Fruit fly (Drosophila melanogaster) whole organism, embryonic: ENCODE results near the gene ABCB7.

Experiments
- BEAF-32 ChIP-seq: fragments of 200-800 bp; sonication (Bioruptor generic); optimal IDR thresholded peaks from 3 replicates; lab custom pipeline; 2017; ENCODE audit warnings: missing biosample characterization, missing genetic modification characterization, mild to moderate bottlenecking, moderate library complexity, missing genetic modification reagents
- Bgb ChIP-seq: fragments of 200-800 bp; sonication (Bioruptor generic); IDR thresholded peaks from 2 replicates; pipeline ENCODE4 v1.3.6; 2022; ENCODE audit warnings: missing biosample characterization, missing genetic modification characterization; ENCODE audit not compliant: partially characterized antibody
- CG10267 ChIP-seq: fragments of 200-800 bp; sonication (Bioruptor generic); optimal IDR thresholded peaks from 2 replicates; lab custom pipeline; 2018; ENCODE audit warnings: missing biosample characterization, mild to moderate bottlenecking, missing genetic modification characterization, moderate library complexity
- CG11504 ChIP-seq: fragments of 200-800 bp; sonication (Bioruptor generic); optimal IDR thresholded peaks from 3 replicates; lab custom pipeline; 2019; ENCODE audit warnings: missing biosample characterization, mild to moderate bottlenecking, missing genetic modification characterization, moderate library complexity
- CG12659 ChIP-seq: fragments of 200-800 bp; sonication (Bioruptor generic); optimal IDR thresholded peaks from 3 replicates; lab custom pipeline; 2017; ENCODE audit warnings: mild to moderate bottlenecking, missing biosample characterization, missing genetic modification reagents, missing genetic modification characterization
- CG13287 ChIP-seq: fragments of 200-800 bp; sonication (Bioruptor generic); IDR thresholded peaks from 2 replicates; pipeline ENCODE4 v1.3.6; 2022; ENCODE audit warnings: missing biosample characterization, missing genetic modification characterization; ENCODE audit not compliant: partially characterized antibody
- CG14710 ChIP-seq: fragments of 200-800 bp; sonication (Bioruptor generic); optimal IDR thresholded peaks from 3 replicates; lab custom pipeline; 2019; ENCODE audit warnings: missing biosample characterization, mild to moderate bottlenecking, missing genetic modification characterization, moderate library complexity
- CG15514 ChIP-seq: fragments of 200-800 bp; sonication (Bioruptor generic); optimal IDR thresholded peaks from 3 replicates; lab custom pipeline; 2017; ENCODE audit warnings: missing biosample characterization, missing genetic modification characterization, mild to moderate bottlenecking, moderate library complexity, missing genetic modification reagents
- CG17829 ChIP-seq: fragments of 200-800 bp; optimal IDR thresholded peaks from 2 replicates; lab custom pipeline; 2019; ENCODE audit warnings: missing biosample characterization, mild to moderate bottlenecking, missing genetic modification characterization, moderate library complexity
- CG2116 ChIP-seq: fragments of 200-800 bp; sonication (Bioruptor generic); optimal IDR thresholded peaks from 3 replicates; lab custom pipeline; 2018; ENCODE audit warnings: missing biosample characterization, mild to moderate bottlenecking, missing genetic modification characterization
- CG2120 ChIP-seq: fragments of 200-800 bp; sonication (Bioruptor generic); optimal IDR thresholded peaks from 3 replicates; lab custom pipeline; 2016; ENCODE audit warnings: missing biosample characterization, missing genetic modification characterization
- CG34224 ChIP-seq: fragments of 200-800 bp; sonication (Bioruptor generic); IDR thresholded peaks from 3 replicates; pipeline ENCODE4 v1.3.6; 2022; ENCODE audit warnings: missing biosample characterization, missing genetic modification characterization; ENCODE audit not compliant: partially characterized antibody
- CG3838 ChIP-seq: fragments of 200-800 bp; sonication (Bioruptor generic); optimal IDR thresholded peaks from 3 replicates; lab custom pipeline; 2016; ENCODE audit warnings: missing biosample characterization, missing genetic modification characterization
- CG3847 ChIP-seq: fragments of 200-800 bp; sonication (Bioruptor generic); IDR thresholded peaks from 2 replicates; pipeline ENCODE4 v1.3.6; 2022; ENCODE audit warnings: missing biosample characterization, missing genetic modification characterization
- CG4617 ChIP-seq: fragments of 200-800 bp; sonication (Bioruptor generic); optimal IDR thresholded peaks from 3 replicates; lab custom pipeline; 2016; ENCODE audit warnings: missing biosample characterization, missing genetic modification characterization, borderline replicate concordance
- CG8924 ChIP-seq: fragments of 200-800 bp; optimal IDR thresholded peaks from 3 replicates; lab custom pipeline; 2019; ENCODE audit warnings: missing biosample characterization, mild to moderate bottlenecking, missing genetic modification characterization, moderate library complexity
- CG9437 ChIP-seq: fragments of 200-800 bp; sonication (Bioruptor generic); optimal IDR thresholded peaks from 2 replicates; lab custom pipeline; 2018; ENCODE audit warnings: missing biosample characterization, mild to moderate bottlenecking, missing genetic modification characterization
- Dfd ChIP-seq, 2 experiments: fragments of >200 bp; optimal IDR thresholded peaks; 2 replicates each; lab custom pipeline; 2017; ENCODE audit warnings: missing biosample characterization in 2 of 2, missing genetic modification characterization in 2 of 2
- Drgx ChIP-seq: fragments of 200-800 bp; sonication (Bioruptor generic); IDR thresholded peaks from 2 replicates; pipeline ENCODE4 v1.3.6; 2022; ENCODE audit warnings: missing biosample characterization, missing genetic modification characterization
- E2f2 ChIP-seq: fragments of 200-800 bp; sonication (Bioruptor generic); IDR thresholded peaks from 2 replicates; pipeline ENCODE4 v1.3.6; 2022; ENCODE audit warnings: missing biosample characterization, missing genetic modification characterization
- Fer1 ChIP-seq: fragments of 200-800 bp; sonication (Bioruptor generic); optimal IDR thresholded peaks from 2 replicates; lab custom pipeline; 2017; ENCODE audit warnings: missing biosample characterization, mild to moderate bottlenecking, missing genetic modification characterization
- HLH3B ChIP-seq: fragments of 200-800 bp; sonication (Bioruptor generic); IDR thresholded peaks from 2 replicates; pipeline ENCODE4 v1.3.6; 2022; ENCODE audit warnings: missing biosample characterization, missing genetic modification characterization
- MBD-R2 ChIP-seq: fragments of 200-800 bp; sonication (Bioruptor generic); IDR thresholded peaks from 2 replicates; pipeline ENCODE4 v1.3.6; 2022; ENCODE audit warnings: missing biosample characterization, missing genetic modification characterization
- MESR4 ChIP-seq: fragments of 200-800 bp; sonication (Bioruptor generic); optimal IDR thresholded peaks from 2 replicates; lab custom pipeline; 2018; ENCODE audit warnings: missing biosample characterization, mild to moderate bottlenecking, missing genetic modification characterization, moderate library complexity
- Med ChIP-seq: fragments of 200-800 bp; sonication (Bioruptor generic); peaks from one replicate; lab custom pipeline; 2016; ENCODE audit warnings: missing biosample characterization, missing genetic modification characterization, mild to moderate bottlenecking, inconsistent platforms, moderate library complexity
- Myb ChIP-seq: fragments of 200-800 bp; sonication (Bioruptor generic); optimal IDR thresholded peaks from 2 replicates; lab custom pipeline; 2016; ENCODE audit warnings: missing biosample characterization, missing genetic modification characterization
- Nf-YC ChIP-seq: fragments of 200-800 bp; optimal IDR thresholded peaks from 3 replicates; lab custom pipeline; 2019; ENCODE audit warnings: missing biosample characterization, mild to moderate bottlenecking, missing genetic modification characterization, moderate library complexity
- Opbp ChIP-seq: fragments of 200-800 bp; sonication (Bioruptor generic); IDR thresholded peaks from 3 replicates; pipeline ENCODE4 v1.3.6; 2022; ENCODE audit warnings: missing biosample characterization, missing genetic modification characterization; ENCODE audit not compliant: partially characterized antibody
- Scr ChIP-seq: fragments of 200-800 bp; sonication (Bioruptor generic); IDR thresholded peaks from 2 replicates; pipeline ENCODE4 v1.3.6; 2022; ENCODE audit warnings: missing biosample characterization, missing genetic modification characterization; ENCODE audit not compliant: partially characterized antibody
- Sry-β ChIP-seq: fragments of 200-800 bp; sonication (Bioruptor generic); optimal IDR thresholded peaks from 2 replicates; lab custom pipeline; 2018; ENCODE audit warnings: missing biosample characterization, mild to moderate bottlenecking, missing genetic modification characterization, moderate library complexity
- YL-1 ChIP-seq: fragments of 200-800 bp; sonication (Bioruptor generic); optimal IDR thresholded peaks from 3 replicates; lab custom pipeline; 2017; ENCODE audit warnings: missing biosample characterization, mild to moderate bottlenecking, missing genetic modification characterization
- amos ChIP-seq: fragments of 200-800 bp; sonication (Bioruptor generic); IDR thresholded peaks from 2 replicates; pipeline ENCODE4 v1.3.6; 2022; ENCODE audit warnings: missing biosample characterization, missing genetic modification characterization; ENCODE audit not compliant: partially characterized antibody
- bbx ChIP-seq: fragments of 200-800 bp; sonication (Bioruptor generic); IDR thresholded peaks from 2 replicates; pipeline ENCODE4 v1.3.6; 2022; ENCODE audit warnings: missing biosample characterization, missing genetic modification characterization; ENCODE audit not compliant: partially characterized antibody
- chinmo ChIP-seq: fragments of 200-800 bp; sonication (Bioruptor generic); IDR thresholded peaks from 4 replicates; pipeline ENCODE4 v1.3.6; 2022; ENCODE audit warnings: missing biosample characterization, missing genetic modification characterization; ENCODE audit not compliant: partially characterized antibody
- gfzf ChIP-seq: fragments of 200-800 bp; sonication (Bioruptor generic); optimal IDR thresholded peaks from 2 replicates; lab custom pipeline; 2016; ENCODE audit warnings: missing biosample characterization, mild to moderate bottlenecking, missing genetic modification characterization, moderate library complexity
- hbn ChIP-seq: fragments of 200-800 bp; sonication (Bioruptor generic); IDR thresholded peaks from 2 replicates; pipeline ENCODE4 v1.3.6; 2022; ENCODE audit warnings: missing biosample characterization, missing genetic modification characterization; ENCODE audit not compliant: partially characterized antibody
- hkb ChIP-seq, 2 experiments: fragments of 200-800 bp in 1 of 2; fragments of >200 bp in 1 of 2; sonication (Bioruptor generic) in 1 of 2; IDR thresholded peaks in 1 of 2; optimal IDR thresholded peaks in 1 of 2; 2 replicates each; pipeline versions ENCODE4 v1.3.6 to Lab custom; 2017 to 2022; ENCODE audit warnings: missing biosample characterization in 1 of 2, missing genetic modification characterization in 1 of 2
- knrl ChIP-seq: fragments of 200-800 bp; sonication (Bioruptor generic); IDR thresholded peaks from 3 replicates; pipeline ENCODE4 v1.3.6; 2022; ENCODE audit warnings: missing biosample characterization, missing genetic modification characterization; ENCODE audit not compliant: partially characterized antibody
- lbe ChIP-seq: fragments of 200-800 bp; sonication (Bioruptor generic); optimal IDR thresholded peaks from 2 replicates; lab custom pipeline; 2016; ENCODE audit warnings: missing biosample characterization, mild to moderate bottlenecking, missing genetic modification characterization
- lmd ChIP-seq: fragments of 200-800 bp; sonication (Bioruptor generic); IDR thresholded peaks from 2 replicates; pipeline ENCODE4 v1.3.6; 2022; ENCODE audit warnings: missing biosample characterization, missing genetic modification characterization
- nmo ChIP-seq: fragments of 200-800 bp; sonication (Bioruptor generic); optimal IDR thresholded peaks from 2 replicates; lab custom pipeline; 2018; ENCODE audit warnings: missing biosample characterization, mild to moderate bottlenecking, missing genetic modification characterization, moderate library complexity
- sna ChIP-seq: fragments of 200-800 bp; sonication (Bioruptor generic); IDR thresholded peaks from 2 replicates; pipeline ENCODE4 v1.3.6; 2022; ENCODE audit warnings: missing biosample characterization, missing genetic modification characterization; ENCODE audit not compliant: partially characterized antibody
- stwl ChIP-seq: fragments of 200-800 bp; sonication (Bioruptor generic); optimal IDR thresholded peaks from 3 replicates; lab custom pipeline; 2018; ENCODE audit warnings: missing biosample characterization, mild to moderate bottlenecking, missing genetic modification characterization, moderate library complexity
- twi ChIP-seq: fragments of 200-800 bp; optimal IDR thresholded peaks from 2 replicates; lab custom pipeline; 2019; ENCODE audit warnings: missing biosample characterization, mild to moderate bottlenecking, missing genetic modification characterization, moderate library complexity
- unc-4 ChIP-seq: fragments of 200-800 bp; sonication (Bioruptor generic); IDR thresholded peaks from 2 replicates; pipeline ENCODE4 v1.3.6; 2022; ENCODE audit warnings: missing biosample characterization, missing genetic modification characterization; ENCODE audit not compliant: partially characterized antibody
- zen2 ChIP-seq: fragments of 200-800 bp; sonication (Bioruptor generic); IDR thresholded peaks from 3 replicates; pipeline ENCODE4 v1.3.6; 2022; ENCODE audit warnings: missing biosample characterization, missing genetic modification characterization; ENCODE audit not compliant: partially characterized antibody

The ABCB7 gene

dm6 chr3L:1664876-1665275 lies 46.7 kb downstream of the ABCB7 start, which contains the start of the genes Srrm234 and CG7974 (continued):
- TF ChIP-seq MBD-R2 (GFP tag; lab: Robert Waterston, UW) (peak; percentile 93), Bgb (GFP tag; lab: Robert Waterston, UW) (peak; percentile 38; the same call in 1 of the 2 replicates), zen2 (no peak), stwl (tag; lab: Kevin White, UChicago) (peak; percentile 96), CG3847 (GFP tag; lab: Robert Waterston, UW) (0 out of 2 replicates have a peak, but pooled peaks have one; percentile 22), Nf-YC (tag; lab: Kevin White, UChicago) (peak; percentile 13), YL-1 (GFP tag; lab: Kevin White, UChicago) (peak; percentile 66), lbe (GFP tag; lab: Kevin White, UChicago) (peak; percentile 31), CG10267 (tag; lab: Kevin White, UChicago) (peak; percentile 37), BEAF-32 (GFP tag; lab: Kevin White, UChicago) (peak; percentile 18), CG13287 (GFP tag; lab: Robert Waterston, UW) (peak; percentile 69), CG8924 (tag; lab: Kevin White, UChicago) (peak; percentile 9), lmd (GFP tag; lab: Robert Waterston, UW) (no peak), CG4617 (GFP tag; lab: Kevin White, UChicago) (peak; percentile 78), Drgx (no peak), Sry-β (GFP tag; lab: Kevin White, UChicago) (peak; percentile 50), chinmo (0 out of 4 replicates have a peak, but pooled peaks have one; percentile 5), Myb (GFP tag; lab: Kevin White, UChicago) (peak; percentile 7), CG15514 (GFP tag; lab: Kevin White, UChicago) (peak; percentile 93), hbn (GFP tag; lab: Robert Waterston, UW) (peak; percentile 49), CG12659 (GFP tag; lab: Kevin White, UChicago) (peak; percentile 38), twi (tag; lab: Kevin White, UChicago) (no peak), HLH3B (no peak), CG2116 (GFP tag; lab: Kevin White, UChicago) (peak; percentile 18), unc-4 (GFP tag; lab: Robert Waterston, UW) (0 out of 2 replicates have a peak, but pooled peaks have one; percentile 19), Med (GFP tag; lab: Kevin White, UChicago) (peak; percentile 78), CG2120 (no peak), nmo (GFP tag; lab: Kevin White, UChicago) (peak; percentile 10), CG34224 (peak; percentile 36; the same call in 1 of the 3 replicates), MESR4 (GFP tag; lab: Kevin White, UChicago) (peak; percentile 84), sna (GFP tag; lab: Robert Waterston, UW) (peak; percentile 39; the same call in 1 of the 2 replicates), hkb (optimal IDR thresholded peaks at IDR 0.05; lab: Kevin White, UChicago) (no peak), hkb (GFP tag; IDR thresholded peaks at IDR 0.05; lab: Robert Waterston, UW) (0 out of 2 replicates have a peak, but pooled peaks have one; percentile 25), CG3838 (GFP tag; lab: Kevin White, UChicago) (no peak), CG9437 (GFP tag; lab: Kevin White, UChicago) (peak; percentile 83), CG11504 (no peak), CG17829 (peak; percentile 27), CG14710 (tag; lab: Kevin White, UChicago) (peak; percentile 49), E2f2 (GFP tag; lab: Robert Waterston, UW) (peak; percentile 55), Scr (GFP tag; lab: Robert Waterston, UW) (peak; percentile 34; the same call in 1 of the 2 replicates), gfzf (GFP tag; lab: Kevin White, UChicago) (peak; percentile 88), Fer1 (GFP tag; lab: Kevin White, UChicago) (peak; percentile 12), amos (GFP tag; lab: Robert Waterston, UW) (peak; percentile 38; the same call in 1 of the 2 replicates), bbx (GFP tag; lab: Robert Waterston, UW) (peak; percentile 32; the same call in 1 of the 2 replicates), Opbp (GFP tag; lab: Robert Waterston, UW) (peak; percentile 51; the same call in 1 of the 3 replicates), knrl (GFP tag; lab: Robert Waterston, UW) (0 out of 3 replicates have a peak, but pooled peaks have one; percentile 11), Dfd (GFP tag; optimal IDR thresholded peaks at IDR 0.05; lab: Kevin White, UChicago) (no peak)
